Worm (Caenorhabditis elegans): Measurements from ENCODE around the gene ani-1.

The ani-1 gene

ce11 chrIII:12496449-12496848 lies 43.3 kb upstream of the ani-1 start, which contains the start of gene herd-1 (continued):
- TF ChIP-seq hlh-11 (tag; optimal IDR thresholded peaks at IDR 0.05) (no peak), spr-1 (tag; optimal IDR thresholded peaks at IDR 0.05) (no peak), fkh-10 (GFP tag; optimal IDR thresholded peaks at IDR 0.05) (no peak), aha-1 (tag) (no peak), T26A8.4 (GFP tag; IDR thresholded peaks at IDR 0.05) (no peak), daf-12 (tag; optimal IDR thresholded peaks at IDR 0.05) (no peak), F49E8.2 (tag; optimal IDR thresholded peaks at IDR 0.05; ENCODE audit: borderline replicate concordance) (peak; percentile 42), lin-38 (GFP tag; IDR thresholded peaks at IDR 0.05) (peak; percentile 57), nhr-6 (tag; optimal IDR thresholded peaks at IDR 0.05) (no peak), madf-9 (GFP tag; conservative IDR thresholded peaks at IDR 0.05) (no peak), Y75B8A.6 (GFP tag; IDR thresholded peaks at IDR 0.05) (no peak), ZK546.5 (tag; optimal IDR thresholded peaks at IDR 0.05) (no peak), ceh-20 (GFP tag; IDR thresholded peaks at IDR 0.05) (no peak), cey-2 (tag; optimal IDR thresholded peaks at IDR 0.05; ENCODE audit: borderline replicate concordance, insufficient read depth) (no peak), F44E2.7 (GFP tag; IDR thresholded peaks at IDR 0.05) (no peak), ctbp-1 (GFP tag; IDR thresholded peaks at IDR 0.05) (0 out of 2 replicates have a peak, but pooled peaks have one; percentile 43), vab-7 (GFP tag; IDR thresholded peaks at IDR 0.05) (peak; percentile 13; the same call in 1 of the 2 replicates), zfp-2 (tag; optimal IDR thresholded peaks at IDR 0.05) (no peak), nhr-237 (tag; optimal IDR thresholded peaks at IDR 0.05) (no peak), F26F4.8 (GFP tag; conservative IDR thresholded peaks at IDR 0.05) (no peak), nhr-28 (tag; optimal IDR thresholded peaks at IDR 0.05) (no peak), zfp-3 (GFP tag; conservative IDR thresholded peaks at IDR 0.05) (no peak), attf-4 (tag; optimal IDR thresholded peaks at IDR 0.05) (no peak), Y48G9A.11 (GFP tag; IDR thresholded peaks at IDR 0.05) (0 out of 2 replicates have a peak, but pooled peaks have one; percentile 36), mdl-1 (tag; optimal IDR thresholded peaks at IDR 0.05) (no peak), lin-29 (GFP tag; IDR thresholded peaks at IDR 0.05) (no peak), nhr-10 (tag; optimal IDR thresholded peaks at IDR 0.05) (no peak), dmd-8 (GFP tag; IDR thresholded peaks at IDR 0.05) (peak; percentile 68; the same call in 1 of the 2 replicates), nhr-102 (tag; optimal IDR thresholded peaks at IDR 0.05) (no peak), R02D3.7 (tag; optimal IDR thresholded peaks at IDR 0.05) (no peak), tra-1 (GFP tag; IDR thresholded peaks at IDR 0.05) (0 out of 2 replicates have a peak, but pooled peaks have one; percentile 59), mdt-29 (GFP tag; IDR thresholded peaks at IDR 0.05) (0 out of 2 replicates have a peak, but pooled peaks have one; percentile 16), pha-4 (GFP tag; IDR thresholded peaks at IDR 0.05) (no peak), pha-4 (tag; optimal IDR thresholded peaks at IDR 0.05) (no peak)

ce11 chrIII:12495594-12496096 lies 42.5 kb upstream of the ani-1 start, which contains the start of the genes Y111B2A.1 and Y111B2A.2:
TSS of gene Y111B2A.1 (minus strand) at chrIII:12495644.
TSS of gene Y111B2A.2 (plus strand) at chrIII:12496086.
- TF ChIP-seq mes-2 (tag; optimal IDR thresholded peaks at IDR 0.05; ENCODE audit: poor library complexity, severe bottlenecking) = peak; percentile 34
- TF ChIP-seq ceh-20 (GFP tag; IDR thresholded peaks at IDR 0.05) = no peak
- TF ChIP-seq lin-38 (GFP tag; IDR thresholded peaks at IDR 0.05) = peak; percentile 61
- TF ChIP-seq unc-130 (GFP tag; optimal IDR thresholded peaks at IDR 0.05) = peak; percentile 49

- TF ChIP-seq lir-3 (tag; optimal IDR thresholded peaks at IDR 0.05) (no peak), madf-9 (GFP tag; conservative IDR thresholded peaks at IDR 0.05) (no peak), daf-12 (tag; optimal IDR thresholded peaks at IDR 0.05) (no peak)
Observed at ce11 chrIII:12491984-12492383, 38.8 kb upstream of the ani-1 start, which contains the start of gene Y49E10.25. TSS of gene Y49E10.25 (minus strand) at chrIII:12492084.
